Worm (Caenorhabditis elegans): ENCODE data around the gene C06H5.13.

- no peak for TF ChIP-seq dmd-8 (GFP tag; IDR thresholded peaks at IDR 0.05)
- TF ChIP-seq mep-1 (tag; optimal IDR thresholded peaks at IDR 0.05): no peak
- TF ChIP-seq zag-1 (tag; optimal IDR thresholded peaks at IDR 0.05): no peak
- no peak for TF ChIP-seq ama-1 (optimal IDR thresholded peaks at IDR 0.05)
- no peak for TF ChIP-seq snpc-1.2 (GFP tag; IDR thresholded peaks at IDR 0.05)
- TF ChIP-seq skn-1 (tag; optimal IDR thresholded peaks at IDR 0.05): no peak
- no peak for TF ChIP-seq nhr-77 (tag; optimal IDR thresholded peaks at IDR 0.05)
- no peak for TF ChIP-seq nhr-76 (tag; optimal IDR thresholded peaks at IDR 0.05)
- TF ChIP-seq aha-1 (tag): no peak
- TF ChIP-seq ceh-44 (GFP tag; IDR thresholded peaks at IDR 0.05): no peak
- TF ChIP-seq lin-39 (tag; optimal IDR thresholded peaks at IDR 0.05): no peak
- no peak for TF ChIP-seq tag-97 (GFP tag; IDR thresholded peaks at IDR 0.05)
- TF ChIP-seq mxl-2 (GFP tag; conservative IDR thresholded peaks at IDR 0.05): no peak
- TF ChIP-seq unc-62 (GFP tag; optimal IDR thresholded peaks at IDR 0.05 in 1 of 2): no peak
- no peak for TF ChIP-seq unc-62 (tag; optimal IDR thresholded peaks at IDR 0.05)
Measured at ce11 chrV:17945460-17945859, 47.9 kb upstream of the C06H5.13 start.
